Worm (Caenorhabditis elegans) whole organism, early embryonic: ENCODE data around the gene F49C12.12.

ENCODE experiments used
- B0310.2 ChIP-seq: sonication (generic microtip); optimal IDR thresholded peaks from 2 replicates; lab custom pipeline; 2016; ENCODE audit warnings: mild to moderate bottlenecking, missing genetic modification characterization, missing compliant biosample characterization
- aly-1 ChIP-seq: sonication (generic microtip); optimal IDR thresholded peaks from 2 replicates; lab custom pipeline; 2016; ENCODE audit warnings: missing genetic modification characterization, missing compliant biosample characterization
- ama-1 ChIP-seq: fragments of 150-350 bp; optimal IDR thresholded peaks from 2 replicates; lab custom pipeline; 2014
- ets-7 ChIP-seq: sonication (generic microtip); optimal IDR thresholded peaks from 2 replicates; lab custom pipeline; 2016; ENCODE audit warnings: missing genotype, missing genetic modification characterization, missing compliant biosample characterization
- hmg-4 ChIP-seq: fragments of 200-800 bp; sonication (Bioruptor generic); optimal IDR thresholded peaks from 2 replicates; lab custom pipeline; 2018; ENCODE audit warnings: mild to moderate bottlenecking, missing genetic modification characterization, missing compliant biosample characterization
- tbx-37 ChIP-seq: fragments of 200-800 bp; sonication (Bioruptor generic); conservative IDR thresholded peaks from 2 replicates; pipeline ENCODE4 v1.3.6; 2022; ENCODE audit warnings: missing genetic modification reagents, missing genetic modification characterization, missing compliant biosample characterization
- tra-4 ChIP-seq: sonication (generic microtip); optimal IDR thresholded peaks from 2 replicates; lab custom pipeline; 2017; ENCODE audit warnings: missing genetic modification characterization, missing compliant biosample characterization

DNA sequence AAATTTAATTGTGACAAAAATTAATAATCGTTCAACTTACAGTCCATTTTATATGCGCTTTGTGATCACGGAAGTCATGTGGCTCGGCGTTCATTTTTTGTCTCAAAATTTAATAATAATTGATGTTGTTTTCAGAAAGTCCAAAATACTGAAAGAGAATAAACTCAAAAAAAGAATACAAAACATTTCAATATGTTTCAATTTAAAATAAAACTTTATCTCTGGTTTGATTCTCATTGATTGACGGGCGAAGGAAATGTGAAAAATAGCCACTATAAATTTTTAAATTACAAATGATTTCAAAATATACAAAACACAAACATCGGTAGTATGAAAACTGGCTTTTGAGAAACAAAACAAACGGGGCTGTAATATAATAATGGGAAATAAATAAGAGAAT is 18.3 kb upstream of the F49C12.12 start, which contains the start of gene T20D3.6:
- TF ChIP-seq B0310.2 (tag; lab: Kevin White, UChicago) (no peak), aly-1 (tag; lab: Kevin White, UChicago) (no peak), tbx-37 (GFP tag; lab: Robert Waterston, UW) (no peak), tra-4 (tag; lab: Kevin White, UChicago) (no peak), ets-7 (tag; lab: Kevin White, UChicago) (no peak), ama-1 (lab: Kevin White, UChicago) (no peak), hmg-4 (GFP tag; lab: Kevin White, UChicago) (no peak)
